Worm (Caenorhabditis elegans) whole organism, late embryonic: Measurements from ENCODE around the gene C01G5.25.

Experiments
- T23F11.4 ChIP-seq: fragments of 200-800 bp; sonication (Bioruptor generic); optimal IDR thresholded peaks from 2 replicates; lab custom pipeline; 2018; ENCODE audit warnings: mild to moderate bottlenecking, missing genetic modification characterization, missing compliant biosample characterization
- ama-1 ChIP-seq: fragments of 150-350 bp; optimal IDR thresholded peaks from 2 replicates; lab custom pipeline; 2014
- ceh-18 ChIP-seq: sonication (generic microtip); optimal IDR thresholded peaks from 2 replicates; lab custom pipeline; 2016; ENCODE audit warnings: missing genetic modification characterization, missing compliant biosample characterization
- ceh-2 ChIP-seq: sonication (generic microtip); optimal IDR thresholded peaks from 2 replicates; lab custom pipeline; 2016; ENCODE audit warnings: missing genotype, missing genetic modification characterization, missing compliant biosample characterization
- fkh-6 ChIP-seq: sonication (generic microtip); optimal IDR thresholded peaks from 2 replicates; lab custom pipeline; 2016; ENCODE audit warnings: missing genetic modification characterization, missing compliant biosample characterization
- nhr-11 ChIP-seq: fragments of 150-350 bp; optimal IDR thresholded peaks from 2 replicates; lab custom pipeline; 2014; ENCODE audit warnings: missing biosample characterization, missing genetic modification characterization
- nhr-232 ChIP-seq: sonication (generic microtip); optimal IDR thresholded peaks from 2 replicates; lab custom pipeline; 2016; ENCODE audit warnings: missing genetic modification characterization, missing compliant biosample characterization
- pag-3 ChIP-seq: sonication (generic microtip); optimal IDR thresholded peaks from 2 replicates; lab custom pipeline; 2016; ENCODE audit warnings: missing compliant biosample characterization, missing genetic modification characterization, borderline replicate concordance
- pha-4 ChIP-seq: fragments of 150-350 bp; optimal IDR thresholded peaks from 2 replicates; lab custom pipeline; 2018; ENCODE audit warnings: missing biosample characterization, missing genetic modification reagents, missing genetic modification characterization
- pqm-1 ChIP-seq: sonication (generic microtip); optimal IDR thresholded peaks from 2 replicates; lab custom pipeline; 2016; ENCODE audit warnings: missing genetic modification characterization, missing compliant biosample characterization
- syd-9 ChIP-seq: sonication (generic microtip); optimal IDR thresholded peaks from 2 replicates; lab custom pipeline; 2016; ENCODE audit warnings: mild to moderate bottlenecking, missing genetic modification characterization, moderate library complexity, missing compliant biosample characterization
- ttx-3 ChIP-seq: sonication (generic microtip); optimal IDR thresholded peaks from 2 replicates; lab custom pipeline; 2016; ENCODE audit warnings: missing genetic modification reagents, missing genetic modification characterization, missing compliant biosample characterization
- unc-55 ChIP-seq: sonication (generic microtip); optimal IDR thresholded peaks from 2 replicates; lab custom pipeline; 2017; ENCODE audit warnings: missing biosample characterization, missing genetic modification reagents, missing genetic modification characterization
- unc-86 ChIP-seq: sonication (generic microtip); optimal IDR thresholded peaks from 2 replicates; lab custom pipeline; 2016; ENCODE audit warnings: missing genetic modification characterization, missing compliant biosample characterization

DNA sequence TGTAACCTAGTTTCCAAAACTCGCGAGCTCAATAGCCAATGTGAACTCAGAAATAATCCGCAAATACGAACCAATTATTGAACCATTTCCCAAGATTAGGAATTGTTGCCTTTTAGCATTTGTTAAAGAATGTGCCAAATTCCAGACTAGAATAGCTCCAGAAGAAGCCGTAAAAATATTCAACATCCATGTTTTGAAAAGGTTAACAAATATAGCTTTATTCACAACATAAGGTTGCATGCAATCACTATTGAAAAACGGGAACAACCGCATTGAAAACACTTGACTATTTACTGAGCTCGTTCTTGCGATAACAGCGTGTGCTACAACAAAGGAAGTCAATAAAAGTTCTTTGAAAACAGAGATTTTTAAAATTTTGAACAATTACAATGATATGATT lies 15.0 kb upstream of the C01G5.25 start:
- no peak for TF ChIP-seq ama-1 (lab: Kevin White, UChicago)
- TF ChIP-seq T23F11.4 (GFP tag; lab: Kevin White, UChicago): no peak
- TF ChIP-seq ceh-2 (tag; lab: Kevin White, UChicago): no peak
- TF ChIP-seq unc-86 (tag; lab: Kevin White, UChicago): no peak
- TF ChIP-seq nhr-232 (tag; lab: Kevin White, UChicago): no peak
- TF ChIP-seq fkh-6 (tag; lab: Kevin White, UChicago): no peak
- TF ChIP-seq nhr-11 (tag; lab: Kevin White, UChicago): no peak
- no peak for TF ChIP-seq syd-9 (tag; lab: Kevin White, UChicago)
- no peak for TF ChIP-seq pag-3 (tag; lab: Kevin White, UChicago)
- no peak for TF ChIP-seq pha-4 (tag; lab: Kevin White, UChicago)
- no peak for TF ChIP-seq unc-55 (GFP tag; lab: Kevin White, UChicago)
- no peak for TF ChIP-seq pqm-1 (tag; lab: Kevin White, UChicago)
- TF ChIP-seq ttx-3 (tag; lab: Kevin White, UChicago): no peak
- TF ChIP-seq ceh-18 (tag; lab: Kevin White, UChicago): no peak
